Worm (Caenorhabditis elegans) whole organism, mixed stage, embryonic: Measurements from ENCODE around the gene pinn-4.

Experiments used
- bed-3 ChIP-seq: fragments of 200-800 bp; sonication (Bioruptor generic); optimal IDR thresholded peaks from 3 replicates; lab custom pipeline; 2018; ENCODE audit warnings: mild to moderate bottlenecking, missing genetic modification characterization, moderate library complexity, missing compliant biosample characterization
- ceh-39 ChIP-seq: fragments of 150-350 bp; optimal IDR thresholded peaks from 2 replicates; lab custom pipeline; 2014; ENCODE audit warnings: missing biosample characterization, missing genetic modification characterization
- drap-1 ChIP-seq: fragments of 200-800 bp; sonication (Bioruptor generic); optimal IDR thresholded peaks from 3 replicates; lab custom pipeline; 2018; ENCODE audit warnings: mild to moderate bottlenecking, missing genetic modification characterization, missing compliant biosample characterization
- elt-3 ChIP-seq: fragments of 150-350 bp; optimal IDR thresholded peaks from 2 replicates; lab custom pipeline; 2014; ENCODE audit warnings: missing biosample characterization, missing genetic modification characterization
- flh-1 ChIP-seq: fragments of 200-800 bp; sonication (Bioruptor generic); optimal IDR thresholded peaks from 2 replicates; lab custom pipeline; 2018; ENCODE audit warnings: mild to moderate bottlenecking, missing genetic modification characterization, moderate library complexity, missing compliant biosample characterization
- hlh-1 ChIP-seq: fragments of 150-350 bp; optimal IDR thresholded peaks from 2 replicates; lab custom pipeline; 2014; ENCODE audit warnings: missing biosample characterization, missing genetic modification reagents, missing genetic modification characterization
- lin-32 ChIP-seq: fragments of 200-800 bp; sonication (Bioruptor generic); optimal IDR thresholded peaks from 2 replicates; lab custom pipeline; 2018; ENCODE audit warnings: mild to moderate bottlenecking, missing genetic modification characterization, missing compliant biosample characterization
- mab-5 ChIP-seq: fragments of 150-350 bp; optimal IDR thresholded peaks from 2 replicates; lab custom pipeline; 2014; ENCODE audit warnings: missing biosample characterization, missing genetic modification characterization
- mep-1 ChIP-seq: fragments of 150-350 bp; optimal IDR thresholded peaks from 2 replicates; lab custom pipeline; 2017; ENCODE audit warnings: missing biosample characterization, missing genetic modification reagents, missing genetic modification characterization, inconsistent platforms
- nhr-12 ChIP-seq: fragments of 150-350 bp; optimal IDR thresholded peaks from 2 replicates; lab custom pipeline; 2014; ENCODE audit warnings: missing biosample characterization, missing genetic modification characterization
- nhr-28 ChIP-seq: fragments of 150-350 bp; optimal IDR thresholded peaks from 2 replicates; lab custom pipeline; 2014; ENCODE audit warnings: missing biosample characterization, missing genetic modification characterization
- sem-2 ChIP-seq: fragments of 200-800 bp; sonication (Bioruptor generic); optimal IDR thresholded peaks from 2 replicates; lab custom pipeline; 2018; ENCODE audit warnings: mild to moderate bottlenecking, missing genetic modification characterization, missing compliant biosample characterization
- tbx-8 ChIP-seq: fragments of 200-800 bp; sonication (Bioruptor generic); optimal IDR thresholded peaks from 2 replicates; lab custom pipeline; 2018; ENCODE audit warnings: mild to moderate bottlenecking, missing genetic modification characterization, moderate library complexity, missing compliant biosample characterization
- unc-39 ChIP-seq: fragments of 150-350 bp; optimal IDR thresholded peaks from 2 replicates; lab custom pipeline; 2014; ENCODE audit warnings: missing biosample characterization, missing genetic modification characterization
- unc-62 ChIP-seq: fragments of 150-350 bp; optimal IDR thresholded peaks from 2 replicates; lab custom pipeline; 2014; ENCODE audit warnings: missing biosample characterization, missing genetic modification reagents, missing genetic modification characterization
- zip-8 ChIP-seq: fragments of 150-350 bp; optimal IDR thresholded peaks from 2 replicates; lab custom pipeline; 2014; ENCODE audit warnings: missing biosample characterization, missing genetic modification characterization
- ztf-11 ChIP-seq: fragments of 150-350 bp; optimal IDR thresholded peaks from 2 replicates; lab custom pipeline; 2014; ENCODE audit warnings: missing biosample characterization, missing genetic modification characterization

The pinn-4 gene

ce11 chrII:13451321-13451720 is 48.5 kb downstream of the pinn-4 start:
- TF ChIP-seq bed-3 (no peak), nhr-28 (tag; lab: Kevin White, UChicago) (no peak), flh-1 (GFP tag; lab: Kevin White, UChicago) (no peak), drap-1 (GFP tag; lab: Kevin White, UChicago) (no peak), ztf-11 (tag; lab: Kevin White, UChicago) (no peak), mep-1 (no peak), nhr-12 (tag; lab: Kevin White, UChicago) (no peak), hlh-1 (tag; lab: Kevin White, UChicago) (no peak), unc-39 (tag; lab: Kevin White, UChicago) (no peak), ceh-39 (no peak), unc-62 (GFP tag; lab: Kevin White, UChicago) (no peak), sem-2 (no peak), zip-8 (tag; lab: Kevin White, UChicago) (no peak), tbx-8 (GFP tag; lab: Kevin White, UChicago) (no peak), elt-3 (no peak), lin-32 (GFP tag; lab: Kevin White, UChicago) (no peak), mab-5 (tag; lab: Kevin White, UChicago) (no peak)
